Fruit fly (Drosophila melanogaster) whole organism, adult: ENCODE data around the gene FucTA.

Source experiments
- CG11617 ChIP-seq: fragments of 200-800 bp; sonication (Bioruptor generic); optimal IDR thresholded peaks from 2 replicates; lab custom pipeline; 2017; ENCODE audit warnings: mild to moderate bottlenecking, missing biosample characterization, missing genetic modification reagents, missing genetic modification characterization
- CG12768 ChIP-seq: fragments of 200-800 bp; sonication (Bioruptor generic); optimal IDR thresholded peaks from 2 replicates; lab custom pipeline; 2017; ENCODE audit warnings: missing biosample characterization, missing genetic modification characterization, mild to moderate bottlenecking, moderate library complexity, missing genetic modification reagents
- CG14711 ChIP-seq: fragments of 200-800 bp; sonication (Bioruptor generic); optimal IDR thresholded peaks from 2 replicates; lab custom pipeline; 2018; ENCODE audit warnings: missing biosample characterization, mild to moderate bottlenecking, missing genetic modification characterization, moderate library complexity
- CG1620 ChIP-seq: fragments of 200-800 bp; sonication (Bioruptor generic); optimal IDR thresholded peaks from 2 replicates; lab custom pipeline; 2016; ENCODE audit warnings: missing biosample characterization, missing genetic modification characterization
- CG33017 ChIP-seq: fragments of 200-800 bp; sonication (Bioruptor generic); optimal IDR thresholded peaks from 2 replicates; lab custom pipeline; 2018; ENCODE audit warnings: missing biosample characterization, mild to moderate bottlenecking, missing genetic modification characterization, moderate library complexity
- CG5204 ChIP-seq: fragments of 200-800 bp; sonication (Bioruptor generic); optimal IDR thresholded peaks from 2 replicates; lab custom pipeline; 2016; ENCODE audit warnings: missing biosample characterization, missing genetic modification characterization
- CG7045 ChIP-seq: fragments of 200-800 bp; sonication (Bioruptor generic); optimal IDR thresholded peaks from 2 replicates; lab custom pipeline; 2017; ENCODE audit warnings: missing biosample characterization, mild to moderate bottlenecking, missing genetic modification characterization
- CG7101 ChIP-seq: fragments of 200-800 bp; sonication (Bioruptor generic); optimal IDR thresholded peaks from 2 replicates; lab custom pipeline; 2018; ENCODE audit warnings: missing biosample characterization, mild to moderate bottlenecking, missing genetic modification characterization, moderate library complexity
- Clk ChIP-seq: fragments of 200-800 bp; sonication (Bioruptor generic); optimal IDR thresholded peaks from 2 replicates; lab custom pipeline; 2017; ENCODE audit warnings: missing biosample characterization, missing genetic modification characterization
- Crg-1 ChIP-seq: fragments of 200-800 bp; sonication (Bioruptor generic); optimal IDR thresholded peaks from 2 replicates; lab custom pipeline; 2016; ENCODE audit warnings: missing biosample characterization, missing genetic modification characterization
- Hr96 ChIP-seq: fragments of 200-800 bp; sonication (Bioruptor generic); optimal IDR thresholded peaks from 2 replicates; lab custom pipeline; 2016; ENCODE audit warnings: missing biosample characterization, missing genetic modification characterization
- Mnt ChIP-seq: fragments of 200-800 bp; sonication (Bioruptor generic); optimal IDR thresholded peaks from 2 replicates; lab custom pipeline; 2016; ENCODE audit warnings: missing biosample characterization, mild to moderate bottlenecking, missing genetic modification characterization
- bab1 ChIP-seq: fragments of 200-800 bp; sonication (Bioruptor generic); optimal IDR thresholded peaks from 3 replicates; lab custom pipeline; 2019; ENCODE audit warnings: missing biosample characterization, mild to moderate bottlenecking, missing genetic modification characterization, moderate library complexity
- cic ChIP-seq: fragments of 200-800 bp; sonication (Bioruptor generic); optimal IDR thresholded peaks from 2 replicates; lab custom pipeline; 2017; ENCODE audit warnings: missing biosample characterization, mild to moderate bottlenecking, missing genetic modification characterization, moderate library complexity
- cnc ChIP-seq, 2 experiments: fragments of >200 bp; optimal IDR thresholded peaks; 2 replicates each; lab custom pipeline; 2017
- kay ChIP-seq: fragments of 200-800 bp; sonication (Bioruptor generic); peaks from one replicate; lab custom pipeline; 2016; ENCODE audit warnings: missing biosample characterization, missing genetic modification characterization, borderline replicate concordance
- ovo ChIP-seq: fragments of 200-800 bp; sonication (Bioruptor generic); optimal IDR thresholded peaks from 2 replicates; lab custom pipeline; 2016; ENCODE audit warnings: missing biosample characterization, missing genetic modification characterization
- pad ChIP-seq: fragments of 200-800 bp; sonication (Bioruptor generic); optimal IDR thresholded peaks from 3 replicates; lab custom pipeline; 2017; ENCODE audit warnings: missing biosample characterization, missing genetic modification characterization, mild to moderate bottlenecking, moderate library complexity, missing genetic modification reagents
- tj ChIP-seq: fragments of 200-800 bp; sonication (Bioruptor generic); optimal IDR thresholded peaks from 3 replicates; lab custom pipeline; 2017; ENCODE audit warnings: missing biosample characterization, mild to moderate bottlenecking, missing genetic modification characterization, moderate library complexity
- toe ChIP-seq: fragments of 200-800 bp; sonication (Bioruptor generic); optimal IDR thresholded peaks from 2 replicates; lab custom pipeline; 2016; ENCODE audit warnings: missing biosample characterization, missing genetic modification characterization

FucTA gene

DNA sequence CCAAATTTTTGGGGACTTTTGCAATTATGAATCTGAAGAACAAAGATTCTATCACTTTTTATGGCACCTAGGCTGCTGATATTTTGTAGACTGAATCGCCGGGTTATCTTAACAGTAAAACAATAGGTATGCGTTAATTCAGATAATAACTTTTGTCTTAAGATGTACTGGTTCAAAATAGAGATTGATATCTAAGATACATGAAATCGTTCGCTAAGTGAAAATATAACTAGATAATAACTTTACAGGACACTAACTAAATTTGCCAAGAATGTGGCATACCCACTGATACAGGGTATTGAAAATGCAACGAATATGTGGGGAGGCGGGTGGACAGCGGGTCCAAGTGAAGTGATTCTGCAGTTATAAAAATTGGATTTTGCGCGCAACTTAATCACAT is 45.2 kb downstream of the FucTA start:
- TF ChIP-seq Hr96 (GFP tag; lab: Kevin White, UChicago), result no peak

DNA sequence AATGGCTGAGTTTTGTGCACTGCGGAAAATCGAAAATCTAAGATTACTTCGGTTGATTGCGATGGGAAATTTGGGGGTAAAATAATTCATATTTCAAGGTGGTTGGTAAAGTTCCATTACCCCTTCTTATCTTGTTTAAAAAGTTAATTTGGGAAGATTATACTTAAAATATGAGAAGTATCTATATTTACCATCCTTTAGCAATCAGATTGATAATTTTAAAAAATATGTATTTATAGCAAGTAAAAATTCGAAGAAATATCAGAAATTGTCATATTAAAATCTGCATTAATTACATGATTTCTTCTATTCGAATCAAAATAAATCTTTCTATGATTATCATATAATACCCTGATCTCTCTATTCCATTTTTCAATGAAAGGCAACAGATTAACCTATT is 48.6 kb downstream of the FucTA start:
- no peak for TF ChIP-seq Crg-1 (GFP tag; lab: Kevin White, UChicago)
- no peak for TF ChIP-seq cic (GFP tag; lab: Kevin White, UChicago)
- no peak for TF ChIP-seq kay (GFP tag; lab: Kevin White, UChicago)
- TF ChIP-seq Mnt (GFP tag; lab: Kevin White, UChicago), result no peak
- no peak for TF ChIP-seq CG5204 (GFP tag; lab: Kevin White, UChicago)
- TF ChIP-seq cnc (optimal IDR thresholded peaks at IDR 0.05; lab: Kevin White, UChicago), result no peak
- TF ChIP-seq CG12768 (GFP tag; lab: Kevin White, UChicago), result no peak
- TF ChIP-seq ovo (GFP tag; lab: Kevin White, UChicago), result no peak
- no peak for TF ChIP-seq CG14711
- no peak for TF ChIP-seq CG33017 (tag; lab: Kevin White, UChicago)

DNA sequence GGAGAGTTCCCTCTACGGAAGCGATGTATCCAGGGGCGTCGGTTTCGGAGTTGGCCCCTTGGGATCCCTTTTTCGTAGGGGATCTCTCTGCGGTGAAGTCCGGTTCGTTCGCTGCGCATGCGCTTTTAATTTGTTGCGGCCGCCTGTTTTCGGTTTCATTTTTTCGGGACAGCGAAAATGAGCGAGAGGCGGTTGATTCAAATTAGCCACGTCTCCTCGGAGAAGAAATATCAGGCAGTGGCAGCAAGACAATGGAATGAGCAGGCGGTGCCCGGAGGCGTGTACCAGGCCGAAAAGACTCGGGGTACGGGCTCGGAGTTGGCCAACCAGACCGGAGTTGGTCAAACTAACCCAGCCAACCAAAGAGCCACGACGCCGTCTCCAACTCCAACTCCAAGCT is 49.3 kb downstream of the FucTA start:
- TF ChIP-seq Mnt (GFP tag; lab: Kevin White, UChicago), result no peak
- TF ChIP-seq CG1620 (GFP tag; lab: Kevin White, UChicago), result no peak
- no peak for TF ChIP-seq tj (GFP tag; lab: Kevin White, UChicago)
- TF ChIP-seq kay (GFP tag; lab: Kevin White, UChicago), result no peak

DNA sequence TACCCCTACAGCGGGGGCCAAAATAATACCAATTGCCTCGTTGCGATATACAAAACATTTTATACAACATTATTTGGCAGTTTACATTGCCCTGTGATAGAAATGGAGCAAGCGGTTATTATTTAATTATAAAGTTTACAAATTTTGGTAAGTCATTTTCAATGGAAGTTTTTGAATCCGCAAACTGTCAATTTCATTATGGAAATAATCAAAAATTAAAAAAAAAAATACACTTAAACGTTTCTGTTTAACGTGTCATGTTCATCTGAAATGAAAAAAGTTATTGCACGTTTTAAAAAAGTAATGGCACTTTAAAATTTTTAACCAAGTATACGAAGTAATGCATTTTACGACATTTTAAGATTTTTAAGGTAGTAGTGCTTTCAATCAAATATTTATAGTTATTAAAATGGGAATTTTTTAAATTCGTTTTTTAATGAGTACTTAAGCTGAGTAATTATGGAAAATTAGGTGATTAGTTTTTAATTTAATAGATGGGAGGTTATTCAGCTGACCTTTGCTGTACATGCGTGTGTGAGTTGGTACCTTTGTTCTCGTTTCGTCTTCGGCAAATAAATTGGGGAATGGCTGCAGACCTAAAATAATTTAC is 49.9 kb downstream of the FucTA start:
- TF ChIP-seq Mnt (GFP tag; lab: Kevin White, UChicago) (no peak), CG12768 (GFP tag; lab: Kevin White, UChicago) (no peak), CG7101 (no peak), CG7045 (GFP tag; lab: Kevin White, UChicago) (no peak), CG33017 (tag; lab: Kevin White, UChicago) (no peak), toe (no peak), CG1620 (GFP tag; lab: Kevin White, UChicago) (no peak), pad (no peak), CG14711 (no peak), ovo (GFP tag; lab: Kevin White, UChicago) (no peak), bab1 (no peak)

DNA sequence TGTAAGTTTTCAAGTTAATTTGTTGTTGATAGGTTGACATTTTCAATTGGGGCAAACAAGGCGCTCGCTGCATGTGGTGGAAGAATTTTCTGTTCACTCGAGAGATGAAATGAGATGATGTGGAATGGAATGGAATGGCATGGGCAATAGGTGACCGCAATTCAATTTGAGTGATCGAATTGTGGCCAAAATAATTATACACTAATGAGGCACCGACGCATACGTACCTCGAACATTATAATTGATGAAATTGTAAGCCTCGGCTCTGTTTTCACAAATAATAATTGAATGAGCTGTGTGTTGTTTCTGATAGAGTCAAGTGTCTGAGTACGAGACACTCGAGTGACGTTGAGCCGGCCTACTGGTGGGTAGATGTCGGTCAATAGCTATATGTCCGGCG is 51.0 kb downstream of the FucTA start:
- no peak for TF ChIP-seq Crg-1 (GFP tag; lab: Kevin White, UChicago)

DNA sequence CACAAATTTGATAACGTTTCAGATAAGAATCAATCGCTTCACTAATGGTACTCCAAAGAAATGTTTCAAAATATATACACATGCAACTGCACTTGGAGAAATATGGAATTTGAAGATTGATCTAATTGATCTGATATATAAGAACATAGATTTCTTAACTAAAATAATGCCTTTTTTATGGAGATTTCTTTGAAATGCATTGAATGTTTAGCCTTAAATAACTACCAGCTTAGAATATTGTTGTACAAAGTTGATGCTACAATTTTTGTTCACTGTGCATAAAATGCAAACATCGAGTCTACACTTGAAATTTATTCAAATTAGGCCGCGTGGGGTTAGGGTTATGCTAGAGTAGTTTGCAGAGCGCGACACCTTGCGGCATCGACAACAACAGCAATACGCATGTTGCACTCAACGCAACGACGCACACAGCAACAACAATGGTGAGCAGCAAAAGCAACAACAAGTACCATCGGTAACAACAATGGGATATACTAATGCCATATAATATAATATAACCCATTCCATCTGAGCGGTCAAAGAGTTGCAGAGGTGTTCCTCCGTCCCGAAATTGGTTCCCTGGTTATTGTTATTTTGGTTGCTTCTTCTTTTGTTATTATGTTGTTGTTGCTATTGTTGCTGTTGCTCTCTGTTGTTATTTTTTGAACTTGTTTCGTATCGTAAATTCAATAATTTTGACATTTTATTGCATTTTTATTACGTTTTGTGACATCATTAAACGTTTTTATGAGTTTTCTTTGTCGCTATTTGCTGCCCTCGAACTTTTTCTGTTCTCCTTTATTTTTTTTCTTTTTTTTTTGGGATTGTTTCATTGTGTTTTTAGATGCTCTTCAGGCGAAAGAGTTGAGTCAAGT is 52.5 kb downstream of the FucTA start:
- TF ChIP-seq CG1620 (GFP tag; lab: Kevin White, UChicago) (no peak), cic (GFP tag; lab: Kevin White, UChicago) (no peak), tj (GFP tag; lab: Kevin White, UChicago) (no peak)

DNA sequence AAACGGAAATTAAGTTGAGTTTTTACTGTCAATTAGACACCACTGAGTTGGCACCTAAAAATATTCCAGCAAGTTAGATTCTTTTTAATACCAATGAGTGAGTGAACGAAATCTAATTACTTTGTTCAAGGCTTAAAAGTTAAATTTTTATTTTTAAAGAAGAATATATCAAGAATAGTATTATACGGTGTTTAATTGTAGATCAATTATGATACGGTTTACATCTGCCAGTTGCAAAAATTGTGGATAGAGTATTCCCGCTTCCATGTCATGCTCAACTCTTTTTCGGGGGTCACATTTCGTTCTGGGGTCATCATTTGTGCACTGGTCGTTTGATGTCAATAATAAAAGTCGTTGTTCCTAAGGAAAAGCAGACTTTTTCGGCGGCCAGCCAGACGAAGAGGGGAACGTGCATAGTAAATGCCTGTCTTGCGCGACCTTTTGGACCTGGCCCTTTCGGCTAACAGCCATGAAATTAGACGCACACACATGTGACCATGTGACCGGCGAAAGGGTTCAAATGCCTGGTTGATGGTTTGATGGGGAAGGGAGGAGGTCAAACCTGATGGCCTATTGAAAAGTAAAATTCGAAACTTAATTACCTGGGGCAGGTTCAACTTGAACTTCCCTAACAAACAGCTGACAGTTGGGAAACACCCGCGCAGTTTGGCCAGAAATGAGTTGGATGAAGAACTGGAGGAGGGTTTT is 53.5 kb downstream of the FucTA start:
- TF ChIP-seq kay (GFP tag; lab: Kevin White, UChicago) (no peak), CG5204 (GFP tag; lab: Kevin White, UChicago) (no peak), CG12768 (GFP tag; lab: Kevin White, UChicago) (no peak), Clk (GFP tag; lab: Kevin White, UChicago) (no peak), Hr96 (GFP tag; lab: Kevin White, UChicago) (no peak), CG7101 (no peak), CG1620 (GFP tag; lab: Kevin White, UChicago) (no peak), pad (no peak), bab1 (no peak), Mnt (GFP tag; lab: Kevin White, UChicago) (no peak), CG33017 (tag; lab: Kevin White, UChicago) (no peak), ovo (GFP tag; lab: Kevin White, UChicago) (no peak), CG11617 (GFP tag; lab: Kevin White, UChicago) (no peak), Crg-1 (GFP tag; lab: Kevin White, UChicago) (no peak), cnc (optimal IDR thresholded peaks at IDR 0.05; lab: Kevin White, UChicago) (no peak), CG7045 (GFP tag; lab: Kevin White, UChicago) (no peak), cic (GFP tag; lab: Kevin White, UChicago) (no peak), tj (GFP tag; lab: Kevin White, UChicago) (no peak), toe (no peak)
